Worm (Caenorhabditis elegans): ENCODE measurements around the gene Y46G5A.36.

DNA sequence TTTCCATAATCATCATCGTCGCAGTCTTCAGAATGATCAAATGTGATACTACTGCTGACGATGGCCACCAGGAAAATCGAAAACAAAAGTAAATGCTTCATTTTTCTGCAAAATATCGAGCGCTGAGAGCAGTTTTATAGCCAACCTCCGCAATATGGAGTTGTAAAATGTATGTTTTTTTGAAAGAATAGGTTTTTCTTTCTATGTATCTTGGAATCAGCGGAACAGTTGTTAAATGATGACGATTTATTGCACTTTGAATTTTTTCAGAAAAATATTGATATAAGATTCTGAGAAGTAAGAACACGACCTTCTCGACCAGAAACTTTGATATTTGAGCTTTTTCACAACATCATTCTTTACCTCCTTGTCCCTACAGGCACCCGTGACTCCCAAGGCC, 5.4 kb downstream of the Y46G5A.36 start, which contains the start of gene Y46G5A.23:
- TF ChIP-seq ets-7 (tag; optimal IDR thresholded peaks at IDR 0.05) (no peak), ama-1 (optimal IDR thresholded peaks at IDR 0.05) (no peak), hnd-1 (tag; optimal IDR thresholded peaks at IDR 0.05) (no peak), flt-1 (GFP tag; IDR thresholded peaks at IDR 0.05) (no peak), aly-1 (tag; optimal IDR thresholded peaks at IDR 0.05) (no peak), tbx-11 (GFP tag; IDR thresholded peaks at IDR 0.05) (no peak), ceh-36 (tag; optimal IDR thresholded peaks at IDR 0.05) (no peak), tbx-37 (GFP tag; conservative IDR thresholded peaks at IDR 0.05) (no peak), scrt-1 (GFP tag; IDR thresholded peaks at IDR 0.05) (no peak), B0310.2 (tag; optimal IDR thresholded peaks at IDR 0.05) (no peak)

All from whole organism, early embryonic.